Fruit fly (Drosophila melanogaster) Kc167 (cell line): Measurements from ENCODE around the gene mRF1.

Source experiments
- Sin3A ChIP-seq: fragments of >200 bp; optimal IDR thresholded peaks from 2 replicates; lab custom pipeline; 2018; ENCODE audit warnings: missing external identifiers
- h ChIP-seq: fragments of >200 bp; optimal IDR thresholded peaks from 3 replicates; lab custom pipeline; 2018; ENCODE audit warnings: missing external identifiers
- insv ChIP-seq: fragments of >200 bp; optimal IDR thresholded peaks from 3 replicates; lab custom pipeline; 2018; ENCODE audit warnings: missing external identifiers
- psq ChIP-seq: fragments of >200 bp; optimal IDR thresholded peaks from 2 replicates; lab custom pipeline; 2017; ENCODE audit warnings: missing external identifiers
- ttk ChIP-seq: sonication (Bioruptor generic); optimal IDR thresholded peaks from 2 replicates; lab custom pipeline; 2017; ENCODE audit warnings: missing external identifiers

DNA sequence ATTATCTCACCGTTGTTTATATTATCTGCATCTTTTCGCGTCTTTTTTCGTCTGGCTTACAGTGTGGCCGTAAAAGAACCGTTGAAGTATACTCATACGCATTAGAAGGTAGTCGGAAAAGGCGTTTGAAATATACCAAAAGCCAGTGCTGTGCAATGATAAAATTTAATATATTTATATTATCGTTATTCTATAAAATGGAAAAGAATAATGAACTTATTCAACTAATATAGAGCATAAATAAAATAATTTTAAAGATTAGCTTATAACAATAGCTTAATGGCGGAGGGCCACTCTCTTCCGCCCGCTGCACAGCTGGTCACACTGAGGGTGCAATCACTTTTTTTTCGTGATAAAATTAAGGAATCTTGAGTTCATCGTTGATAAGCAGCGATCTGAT, 27.9 kb upstream of the mRF1 start, which contains the start of the genes CG16974 and Edem2:
- TF ChIP-seq h (lab: Kevin White, UChicago), result no peak
- TF ChIP-seq psq (lab: Kevin White, UChicago), result no peak
- no peak for TF ChIP-seq Sin3A
- no peak for TF ChIP-seq ttk
- TF ChIP-seq insv, result no peak
